Fruit fly (Drosophila melanogaster): ENCODE data around the gene PGRP-LC.

PGRP-LC gene

DNA sequence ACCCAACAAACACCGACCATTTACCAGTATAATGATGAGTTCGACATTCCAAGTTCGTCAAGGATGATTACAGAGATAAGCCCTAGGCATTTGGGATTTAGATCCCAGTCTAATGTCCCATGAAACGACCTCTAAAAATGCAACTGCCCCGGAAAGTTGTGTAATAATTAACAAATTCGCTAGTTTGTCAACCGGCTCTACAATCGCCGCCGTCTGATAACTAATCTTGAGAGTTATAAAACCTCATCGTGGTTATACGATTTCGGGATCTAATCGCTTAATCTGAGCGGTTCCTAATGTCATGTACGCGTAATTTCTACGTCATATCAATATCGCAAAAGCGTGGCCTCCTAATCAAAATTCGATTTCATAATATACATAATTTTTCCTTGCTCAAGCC lies 16.9 kb downstream of the PGRP-LC start:
- TF ChIP-seq Dll (optimal IDR thresholded peaks at IDR 0.05) (no peak), EcR (GFP tag; optimal IDR thresholded peaks at IDR 0.05) (no peak)

DNA sequence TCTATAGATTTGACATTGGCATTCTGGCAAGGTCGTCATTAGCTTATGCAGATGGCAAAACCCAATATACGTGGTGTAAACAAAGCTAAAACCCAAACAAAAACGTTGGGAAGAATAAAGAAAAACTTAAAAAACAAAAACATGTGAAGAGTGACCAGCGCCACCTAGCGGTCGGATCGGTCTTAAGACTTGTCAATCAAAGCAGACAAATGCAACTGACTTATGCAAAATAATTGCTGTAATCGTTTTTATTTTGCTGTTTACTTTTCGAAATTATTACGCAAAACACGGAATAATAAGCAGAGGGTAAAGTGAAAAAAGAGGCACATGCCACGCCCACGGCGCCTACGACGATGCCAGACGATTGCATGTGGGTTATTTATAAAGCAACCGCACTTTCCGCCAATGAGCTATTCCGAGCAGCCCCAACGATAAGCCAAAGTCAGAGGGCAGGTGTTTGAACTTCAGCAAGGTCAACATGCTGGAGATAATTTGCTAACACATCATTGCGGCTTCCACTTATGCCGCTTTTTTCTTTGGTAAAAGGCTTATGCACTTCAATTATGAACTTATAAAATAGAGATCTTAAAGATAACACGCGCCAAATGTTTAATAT lies 17.6 kb downstream of the PGRP-LC start:
- no peak for TF ChIP-seq EcR (GFP tag; optimal IDR thresholded peaks at IDR 0.05)
- no peak for TF ChIP-seq Dll (optimal IDR thresholded peaks at IDR 0.05)
- no peak for TF ChIP-seq usp (GFP tag; optimal IDR thresholded peaks at IDR 0.05)
- no peak for TF ChIP-seq pan (optimal IDR thresholded peaks at IDR 0.05)
- no peak for TF ChIP-seq CG8478 (optimal IDR thresholded peaks at IDR 0.05)
- TF ChIP-seq psq (optimal IDR thresholded peaks at IDR 0.05), result no peak

DNA sequence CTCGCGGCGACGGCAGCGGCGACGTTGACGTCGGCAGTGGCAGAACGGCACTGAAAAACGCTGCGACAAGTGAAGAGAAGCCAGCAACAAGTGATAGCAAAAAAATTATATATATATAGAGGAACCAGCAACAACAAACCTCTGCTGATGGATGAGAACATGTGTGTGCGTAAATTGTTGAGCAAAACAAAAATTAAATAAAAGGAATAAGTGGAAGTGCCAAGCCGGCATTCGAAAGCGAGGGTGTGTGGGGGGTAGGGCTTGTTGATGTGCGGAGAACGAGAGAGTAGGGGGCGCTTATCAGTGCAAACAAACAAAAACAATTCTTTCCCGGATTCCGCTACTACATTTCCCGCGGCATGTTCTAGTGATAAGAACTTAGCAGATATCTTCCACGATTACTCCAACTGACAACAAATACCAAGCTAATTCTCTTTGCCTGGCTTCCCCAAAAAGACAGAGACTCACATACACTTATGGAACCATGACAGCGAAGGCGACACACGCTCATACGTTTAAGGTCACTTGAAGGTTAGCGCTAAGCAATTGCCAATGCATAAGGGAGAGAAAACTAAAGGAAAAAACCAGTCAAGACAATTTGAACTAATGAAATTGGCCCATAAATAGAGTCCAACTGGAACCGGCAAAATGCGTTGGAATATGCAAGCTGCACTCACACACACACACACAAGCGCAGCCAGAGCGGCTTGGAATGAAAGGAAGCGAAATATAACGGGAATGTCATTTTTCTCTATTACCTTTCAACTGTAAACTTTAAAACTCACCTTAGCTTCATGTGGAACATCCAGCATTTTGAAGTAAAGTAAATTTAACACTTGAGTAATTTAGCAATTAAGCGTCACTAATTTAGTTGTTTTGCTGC lies 19.5 kb downstream of the PGRP-LC start:
- TF ChIP-seq usp (GFP tag; optimal IDR thresholded peaks at IDR 0.05), result no peak
- TF ChIP-seq EcR (GFP tag; optimal IDR thresholded peaks at IDR 0.05), result no peak
- no peak for TF ChIP-seq pan (optimal IDR thresholded peaks at IDR 0.05)
- TF ChIP-seq CG8478 (optimal IDR thresholded peaks at IDR 0.05), result no peak
- no peak for TF ChIP-seq Dll (optimal IDR thresholded peaks at IDR 0.05)
- no peak for TF ChIP-seq psq (optimal IDR thresholded peaks at IDR 0.05)

DNA sequence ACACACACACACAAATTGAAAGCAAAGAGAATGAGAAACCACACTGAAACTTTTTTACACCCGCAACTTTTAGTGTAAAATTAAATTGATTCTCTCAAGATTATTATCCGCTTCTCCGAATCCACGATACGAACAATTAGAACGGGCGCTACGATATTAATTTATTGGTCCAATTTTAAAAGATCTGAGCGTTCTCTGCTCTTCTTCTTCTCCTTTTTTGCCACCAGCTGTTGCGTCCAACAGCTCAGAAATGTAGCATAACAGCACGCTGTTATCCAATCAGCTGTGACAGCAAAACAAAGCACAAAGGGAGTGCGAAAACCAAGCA lies 20.1 kb downstream of the PGRP-LC start, which contains the start of the genes UGP and Svip:
Gene UGP (minus strand): TSS at position 223 of the 328 bp plus-strand sequence.
Gene Svip (plus strand): TSS at position 287 of the 328 bp plus-strand sequence.
- TF ChIP-seq pan (optimal IDR thresholded peaks at IDR 0.05) (no peak), Dll (optimal IDR thresholded peaks at IDR 0.05) (no peak), usp (GFP tag; optimal IDR thresholded peaks at IDR 0.05) (no peak), CG8478 (optimal IDR thresholded peaks at IDR 0.05) (no peak), psq (optimal IDR thresholded peaks at IDR 0.05) (no peak), EcR (GFP tag; optimal IDR thresholded peaks at IDR 0.05) (no peak)

DNA sequence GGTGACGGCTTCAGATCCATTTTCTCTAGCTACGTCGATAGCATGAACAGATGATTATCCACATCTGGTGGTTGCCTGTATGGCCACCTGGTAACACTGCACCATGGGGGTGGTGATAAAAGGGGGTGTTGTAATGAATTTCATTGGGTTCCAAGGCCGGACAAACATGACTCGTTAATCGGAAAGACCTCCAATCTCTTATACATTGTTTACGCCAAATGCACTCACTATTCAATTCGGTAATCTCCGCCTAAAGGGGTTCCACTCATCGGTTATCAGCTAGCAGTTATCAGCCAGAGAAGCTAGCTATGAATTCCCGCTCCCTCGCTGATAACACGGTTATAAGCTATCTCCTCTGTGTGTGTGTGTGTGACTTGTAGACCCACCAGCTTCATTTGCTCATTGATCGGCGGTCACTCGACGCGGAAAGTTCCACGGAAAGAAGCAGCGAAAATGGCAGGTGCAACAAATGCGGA lies 21.6 kb downstream of the PGRP-LC start, which contains the start of gene Pdxk:
Gene Pdxk (plus strand): TSS at position 100 of the 476 bp plus-strand sequence.
- TF ChIP-seq pan (optimal IDR thresholded peaks at IDR 0.05) (no peak), CG8478 (optimal IDR thresholded peaks at IDR 0.05) (no peak), Dll (optimal IDR thresholded peaks at IDR 0.05) (no peak), psq (optimal IDR thresholded peaks at IDR 0.05) (no peak), EcR (GFP tag; optimal IDR thresholded peaks at IDR 0.05) (no peak), usp (GFP tag; optimal IDR thresholded peaks at IDR 0.05) (no peak)

DNA sequence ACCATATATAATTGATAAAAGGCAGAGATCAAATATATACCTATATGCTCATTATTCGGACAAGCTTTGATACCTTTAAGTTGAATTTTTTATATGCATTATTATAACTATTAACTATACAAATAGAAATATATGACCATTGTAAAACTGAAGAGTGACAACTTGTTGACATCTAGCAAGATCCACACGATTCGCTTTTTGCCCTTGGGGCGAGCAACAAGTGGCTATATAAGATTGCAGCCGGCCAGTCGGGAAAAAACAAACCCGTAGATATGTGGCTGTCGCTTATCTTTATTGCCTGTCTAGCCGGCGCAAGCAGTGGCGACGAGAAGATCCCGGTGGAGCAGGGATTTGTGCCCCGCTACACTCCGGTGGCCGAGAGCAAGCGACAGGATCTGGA lies 23.3 kb downstream of the PGRP-LC start, which contains the start of gene CG34456:
Gene CG34456 (plus strand): TSS at position 215 of the 400 bp plus-strand sequence.
- TF ChIP-seq pan (optimal IDR thresholded peaks at IDR 0.05) (no peak), CG8478 (optimal IDR thresholded peaks at IDR 0.05) (no peak), psq (optimal IDR thresholded peaks at IDR 0.05) (no peak), EcR (GFP tag; optimal IDR thresholded peaks at IDR 0.05) (no peak), usp (GFP tag; optimal IDR thresholded peaks at IDR 0.05) (no peak), Dll (optimal IDR thresholded peaks at IDR 0.05) (no peak)

DNA sequence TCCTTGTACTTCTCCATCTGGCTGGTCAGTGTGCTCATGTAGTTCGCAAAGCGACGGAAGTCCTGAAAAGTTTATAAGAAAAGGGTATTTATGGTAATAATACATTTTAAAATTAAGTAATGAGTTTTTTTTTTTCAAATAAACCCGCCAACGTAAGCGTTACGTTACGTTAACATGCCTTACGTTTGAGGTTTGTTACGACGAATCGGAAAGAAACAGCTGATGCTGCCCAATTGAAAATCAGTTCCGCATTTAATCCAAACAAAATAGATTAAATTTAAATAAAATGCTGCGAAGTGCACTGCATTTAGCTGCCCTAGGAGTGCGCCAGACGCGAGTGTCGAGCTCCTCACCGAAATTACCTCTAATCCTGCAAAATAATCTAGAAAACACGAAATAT lies 25.5 kb downstream of the PGRP-LC start, which contains the start of gene mRRF1:
Gene mRRF1 (plus strand): TSS at position 220 of the 400 bp plus-strand sequence.
- no peak for TF ChIP-seq Dll (optimal IDR thresholded peaks at IDR 0.05)
- no peak for TF ChIP-seq usp (GFP tag; optimal IDR thresholded peaks at IDR 0.05)
- no peak for TF ChIP-seq pan (optimal IDR thresholded peaks at IDR 0.05)
- TF ChIP-seq psq (optimal IDR thresholded peaks at IDR 0.05), result no peak
- TF ChIP-seq EcR (GFP tag; optimal IDR thresholded peaks at IDR 0.05), result no peak
- TF ChIP-seq CG8478 (optimal IDR thresholded peaks at IDR 0.05), result no peak

DNA sequence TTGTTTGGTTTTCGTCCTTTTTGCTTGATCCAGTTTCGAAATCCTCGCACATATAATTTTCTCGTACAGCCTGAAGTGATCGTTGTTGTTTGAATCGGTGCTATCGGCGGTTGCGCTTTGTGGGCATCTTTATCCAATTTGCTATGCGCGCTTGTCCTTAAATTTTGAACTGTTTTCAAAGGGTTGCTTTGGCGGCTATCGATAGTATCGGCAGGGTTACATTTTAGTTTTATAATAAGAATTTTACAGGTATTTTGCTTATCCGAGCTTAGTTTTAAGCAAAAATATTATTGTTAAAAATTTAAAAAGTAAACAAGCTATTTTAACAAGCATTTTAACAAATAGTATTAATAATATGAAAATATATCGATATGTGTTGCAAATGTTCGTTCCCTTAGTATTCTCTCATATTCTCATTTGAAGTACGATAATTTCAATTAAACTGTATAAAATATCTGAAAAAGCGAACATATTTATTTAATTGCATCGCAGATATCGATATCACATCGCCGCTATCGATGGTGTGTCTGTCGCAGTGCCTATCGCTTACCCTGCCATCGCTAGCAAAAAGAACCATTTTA lies 28.3 kb downstream of the PGRP-LC start, which contains the start of the genes Klp67A and CG4452:
Gene Klp67A (minus strand): TSS at position 197 of the 581 bp plus-strand sequence.
Gene CG4452 (plus strand): TSS at position 528 of the 581 bp plus-strand sequence.
- no peak for TF ChIP-seq CG8478 (optimal IDR thresholded peaks at IDR 0.05)
- TF ChIP-seq psq (optimal IDR thresholded peaks at IDR 0.05), result peak; percentile 62
- no peak for TF ChIP-seq usp (GFP tag; optimal IDR thresholded peaks at IDR 0.05)
- no peak for TF ChIP-seq Dll (optimal IDR thresholded peaks at IDR 0.05)
- TF ChIP-seq pan (optimal IDR thresholded peaks at IDR 0.05), result no peak
- no peak for TF ChIP-seq EcR (GFP tag; optimal IDR thresholded peaks at IDR 0.05)

DNA sequence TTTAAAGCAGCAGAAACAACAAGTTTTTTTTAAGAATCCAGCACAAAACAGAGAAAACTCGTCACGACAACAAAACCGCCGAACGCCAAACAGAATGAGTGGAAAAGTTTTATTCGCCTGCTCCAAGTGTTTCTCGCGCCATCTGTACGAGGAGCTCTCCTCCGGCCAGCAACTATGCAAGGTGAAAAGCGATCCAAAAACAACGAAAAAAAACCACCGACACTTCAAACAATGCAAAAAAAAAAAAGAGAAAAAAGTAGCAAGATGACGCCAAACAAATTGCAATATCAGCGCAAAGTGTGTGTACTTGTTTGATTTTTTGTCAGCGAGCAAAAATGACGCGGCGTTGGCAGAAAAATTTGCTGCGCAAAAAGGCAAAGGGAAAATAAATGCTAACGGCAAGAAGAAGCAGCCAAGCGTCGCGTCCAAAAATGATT lies 28.8 kb downstream of the PGRP-LC start:
- no peak for TF ChIP-seq Dll (optimal IDR thresholded peaks at IDR 0.05)

DNA sequence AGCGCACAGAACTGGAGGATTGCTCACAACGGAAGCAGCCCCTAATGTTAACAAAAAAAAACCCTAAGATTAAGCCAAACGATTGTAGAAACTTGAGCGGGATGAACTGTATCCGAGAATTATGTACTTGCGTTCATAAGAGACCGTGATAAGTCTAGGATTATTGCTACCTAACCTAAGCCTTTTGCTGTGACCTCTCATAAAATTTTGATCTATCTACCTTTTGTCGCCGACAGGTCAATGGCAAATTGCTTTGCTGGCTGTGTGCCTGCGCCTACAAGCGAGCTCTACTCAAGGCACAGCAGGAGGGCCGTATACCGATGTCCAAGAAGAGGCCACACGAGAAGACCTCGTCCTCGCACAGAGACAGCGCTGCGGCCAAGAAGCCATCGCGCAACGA lies 30.1 kb downstream of the PGRP-LC start:
- TF ChIP-seq usp (GFP tag; optimal IDR thresholded peaks at IDR 0.05) (no peak), CG8478 (optimal IDR thresholded peaks at IDR 0.05) (no peak), EcR (GFP tag; optimal IDR thresholded peaks at IDR 0.05) (no peak), psq (optimal IDR thresholded peaks at IDR 0.05) (no peak), pan (optimal IDR thresholded peaks at IDR 0.05) (no peak)

DNA sequence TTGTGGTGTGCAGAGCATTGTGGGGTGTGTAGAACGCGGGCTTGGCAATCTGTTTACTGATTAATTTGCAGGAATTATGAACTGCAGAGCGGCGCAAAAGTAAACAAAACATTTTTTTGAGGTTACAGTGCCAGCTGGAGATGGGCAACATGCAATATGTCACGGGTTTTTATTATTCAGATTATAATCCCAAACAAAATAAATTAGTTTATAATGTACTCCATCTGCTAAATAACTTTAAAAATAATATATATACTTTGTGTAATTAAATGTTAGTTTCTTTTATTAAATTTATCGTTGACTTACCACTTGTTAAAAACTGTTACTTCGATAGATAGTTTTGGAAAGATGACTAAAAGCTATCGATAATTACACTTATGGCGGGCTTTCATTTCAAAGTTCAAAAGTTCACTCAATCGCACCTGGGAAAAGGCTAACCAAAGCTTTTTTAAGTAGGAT lies 32.3 kb downstream of the PGRP-LC start, which contains the start of gene Fdx1:
Gene Fdx1 (minus strand): TSS at position 332 of the 459 bp plus-strand sequence.
- TF ChIP-seq Dll (optimal IDR thresholded peaks at IDR 0.05) (no peak), CG8478 (optimal IDR thresholded peaks at IDR 0.05) (no peak), usp (GFP tag; optimal IDR thresholded peaks at IDR 0.05) (no peak), pan (optimal IDR thresholded peaks at IDR 0.05) (no peak), psq (optimal IDR thresholded peaks at IDR 0.05) (no peak), EcR (GFP tag; optimal IDR thresholded peaks at IDR 0.05) (no peak)

Measured in whole organism.